Worm (Caenorhabditis elegans): ENCODE results near the gene ZC239.21.

ce11 chrII:3249406-3249805 is 42.7 kb downstream of the ZC239.21 start, which contains the start of gene clec-124:
- TF ChIP-seq rpc-1 (optimal IDR thresholded peaks at IDR 0.05) (no peak), rpc-1 (tag; optimal IDR thresholded peaks at IDR 0.05) (no peak), ztf-28 (GFP tag; IDR thresholded peaks at IDR 0.05) (no peak)
